Fruit fly (Drosophila melanogaster): ENCODE data around the gene Sgt1.
A peak's percentile ranks its signal among the peaks of the same experiment; 100 is the strongest.

DNA sequence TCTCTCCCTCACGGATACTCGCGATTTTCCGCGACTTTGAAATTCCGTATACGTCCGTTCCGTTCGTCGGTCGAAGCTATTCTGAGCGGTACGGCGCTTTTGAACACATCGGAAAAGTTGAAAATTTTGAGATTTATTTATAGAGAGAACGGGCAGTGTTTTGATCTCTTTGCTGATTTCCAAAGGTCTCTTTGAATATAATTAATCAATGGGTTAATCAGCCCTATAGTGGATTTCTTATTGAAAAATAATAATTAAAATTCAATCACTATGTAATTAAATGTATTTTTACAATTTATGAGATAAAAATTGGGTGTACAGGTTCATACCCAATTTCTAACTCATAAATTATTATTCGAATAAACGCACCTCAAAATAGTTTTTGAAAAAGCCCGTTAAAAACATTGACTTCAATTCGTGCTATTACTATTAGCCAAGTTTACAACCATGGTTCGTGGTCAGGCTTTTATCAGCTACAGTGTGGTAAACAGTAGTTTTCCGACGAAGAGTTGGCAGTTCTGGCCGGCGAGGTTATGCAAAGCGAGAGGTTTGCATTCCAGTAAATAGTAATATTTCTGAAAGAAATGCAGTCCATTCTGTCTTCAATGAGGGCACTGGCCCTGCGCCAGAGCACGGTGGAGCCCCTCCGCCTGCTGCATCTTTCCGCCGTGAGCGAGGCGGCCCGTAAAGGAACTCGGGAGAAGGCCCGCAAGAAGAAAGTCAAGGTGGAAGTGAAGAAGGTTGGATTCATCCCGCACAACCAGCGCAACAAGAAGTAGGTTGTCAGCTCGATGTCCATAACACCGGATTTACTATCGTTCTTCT, 3.9 kb downstream of the Sgt1 start, which contains the start of the genes CG9626 and mRpL1:
- peak; percentile 8 for TF ChIP-seq CG7101 (tag; optimal IDR thresholded peaks at IDR 0.05)
- TF ChIP-seq CG33017 (tag; optimal IDR thresholded peaks at IDR 0.05): no peak
- no peak for TF ChIP-seq CG14711 (tag; optimal IDR thresholded peaks at IDR 0.05)
- peak; percentile 19 for TF ChIP-seq pad (GFP tag; optimal IDR thresholded peaks at IDR 0.05)
- TF ChIP-seq toe (GFP tag; optimal IDR thresholded peaks at IDR 0.05): no peak
- TF ChIP-seq bab1 (GFP tag; optimal IDR thresholded peaks at IDR 0.05): peak; percentile 34
- no peak for TF ChIP-seq Hr96 (GFP tag; optimal IDR thresholded peaks at IDR 0.05)
- TF ChIP-seq kay (GFP tag; ENCODE audit: borderline replicate concordance): peak; percentile 73
- TF ChIP-seq Clk (GFP tag; optimal IDR thresholded peaks at IDR 0.05): no peak
- TF ChIP-seq Crg-1 (GFP tag; optimal IDR thresholded peaks at IDR 0.05): no peak

All from whole organism, adult.